Worm (Caenorhabditis elegans) whole organism, L3 larva: ENCODE measurements around the gene dhs-23.

Experiments
- R02D3.7 ChIP-seq: fragments of 150-350 bp; optimal IDR thresholded peaks from 2 replicates; lab custom pipeline; 2014; ENCODE audit warnings: missing biosample characterization, missing genetic modification characterization
- ceh-82 ChIP-seq: fragments of 150-350 bp; optimal IDR thresholded peaks from 2 replicates; lab custom pipeline; 2014; ENCODE audit warnings: missing biosample characterization, missing genetic modification characterization
- elt-3 ChIP-seq, 3 experiments: fragments of 150-350 bp in 1 of 3; sonication (generic microtip) in 2 of 3; optimal IDR thresholded peaks; 2 replicates in 2 of 3; 4 replicates in 1 of 3; lab custom pipeline; 2014 to 2017; ENCODE audit warnings: missing biosample characterization in 3 of 3, missing genetic modification characterization in 3 of 3
- pha-4 ChIP-seq: fragments of 150-350 bp; optimal IDR thresholded peaks from 2 replicates; lab custom pipeline; 2014; ENCODE audit warnings: missing biosample characterization, missing genetic modification reagents, missing genetic modification characterization
- pqm-1 ChIP-seq: fragments of 150-350 bp; optimal IDR thresholded peaks from 2 replicates; lab custom pipeline; 2017; ENCODE audit warnings: missing biosample characterization, missing genetic modification characterization, inconsistent platforms
- unc-62 ChIP-seq: fragments of 150-350 bp; sonication (generic microtip); optimal IDR thresholded peaks from 4 replicates; lab custom pipeline; 2014; ENCODE audit warnings: missing biosample characterization, missing genetic modification reagents, missing genetic modification characterization
- ztf-4 ChIP-seq: fragments of 150-350 bp; optimal IDR thresholded peaks from 2 replicates; lab custom pipeline; 2014; ENCODE audit warnings: missing biosample characterization, missing genetic modification characterization

DNA sequence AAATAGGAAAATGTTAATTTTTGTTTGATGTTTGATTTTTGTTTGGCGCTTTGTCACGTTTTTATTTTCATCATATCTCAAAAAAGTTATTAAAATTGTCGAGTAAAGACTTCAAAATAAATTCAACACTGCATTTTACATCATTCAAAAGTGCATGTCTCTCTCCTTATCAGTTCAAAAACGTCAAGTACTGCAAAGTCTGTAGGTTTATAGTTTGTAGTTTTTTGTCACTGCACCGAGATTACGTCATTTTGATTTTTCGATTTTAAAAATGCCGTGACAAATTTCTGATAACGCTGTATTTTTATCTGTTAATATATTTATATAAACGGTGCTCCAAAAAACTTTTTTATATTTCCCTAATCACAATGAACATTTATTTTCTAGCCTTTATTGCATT, 26.4 kb upstream of the dhs-23 start, which contains the start of gene C29F3.7:
- TF ChIP-seq ceh-82 (tag; lab: Kevin White, UChicago) (no peak), elt-3 (tag; optimal IDR thresholded peaks at IDR 0.05; lab: Kevin White, UChicago) (no peak), R02D3.7 (tag; lab: Kevin White, UChicago) (no peak), unc-62 (GFP tag; lab: Kevin White, UChicago) (no peak), pqm-1 (tag; lab: Kevin White, UChicago) (peak; percentile 99), ztf-4 (tag; lab: Kevin White, UChicago) (no peak), pha-4 (tag; lab: Kevin White, UChicago) (no peak)
